Worm (Caenorhabditis elegans) whole organism, early embryonic: ENCODE results near the gene C06A12.3.

ENCODE experiments used
- ama-1 ChIP-seq: fragments of 150-350 bp; optimal IDR thresholded peaks from 2 replicates; lab custom pipeline; 2014
- tbx-37 ChIP-seq: fragments of 200-800 bp; sonication (Bioruptor generic); conservative IDR thresholded peaks from 2 replicates; pipeline ENCODE4 v1.3.6; 2022; ENCODE audit warnings: missing genetic modification reagents, missing genetic modification characterization, missing compliant biosample characterization

DNA sequence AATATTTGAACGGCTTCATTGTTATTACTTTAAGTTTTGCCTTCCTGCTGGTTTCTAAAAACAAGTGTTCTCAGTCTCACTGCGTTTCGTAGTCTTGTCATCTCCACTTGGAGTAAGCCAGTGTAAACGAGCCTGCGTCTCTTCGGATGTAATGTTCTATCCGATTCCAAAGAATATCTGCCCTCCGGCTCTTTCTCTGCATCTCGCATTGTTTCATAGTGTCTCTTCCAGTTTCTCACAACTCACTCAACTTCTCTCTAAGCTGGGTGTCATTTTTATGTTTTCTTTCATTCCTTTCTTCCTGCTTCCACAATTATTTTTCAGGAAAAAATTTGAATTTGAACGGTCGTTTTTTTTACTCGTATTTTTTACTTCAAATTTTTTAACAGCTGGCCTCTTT is 553 bp upstream of the C06A12.3 start:
- no peak for TF ChIP-seq tbx-37
- no peak for TF ChIP-seq ama-1 (lab: Kevin White, UChicago)
